Fruit fly (Drosophila melanogaster) whole organism, embryonic: ENCODE results near the gene CG13071.

Experiments used
- Ada2b ChIP-seq: fragments of 200-800 bp; sonication (Bioruptor generic); IDR thresholded peaks from 2 replicates; pipeline ENCODE4 v1.3.6; 2022; ENCODE audit warnings: missing biosample characterization, missing genetic modification characterization
- Atf6 ChIP-seq: fragments of 200-800 bp; sonication (Bioruptor generic); IDR thresholded peaks from 2 replicates; pipeline ENCODE4 v1.3.6; 2022; ENCODE audit warnings: missing biosample characterization, missing genetic modification characterization
- Bgb ChIP-seq: fragments of 200-800 bp; sonication (Bioruptor generic); IDR thresholded peaks from 2 replicates; pipeline ENCODE4 v1.3.6; 2022; ENCODE audit warnings: missing biosample characterization, missing genetic modification characterization; ENCODE audit not compliant: partially characterized antibody
- CG10321 ChIP-seq: fragments of 200-800 bp; sonication (Bioruptor generic); IDR thresholded peaks from 2 replicates; pipeline ENCODE4 v1.3.6; 2022; ENCODE audit warnings: missing biosample characterization, missing genetic modification characterization
- CG10366 ChIP-seq: fragments of 200-800 bp; sonication (Bioruptor generic); IDR thresholded peaks from 2 replicates; pipeline ENCODE4 v1.3.6; 2022; ENCODE audit warnings: missing biosample characterization, missing genetic modification characterization
- CG10654 ChIP-seq: fragments of 200-800 bp; sonication (Bioruptor generic); optimal IDR thresholded peaks from 2 replicates; lab custom pipeline; 2016; ENCODE audit warnings: missing biosample characterization, missing genetic modification characterization
- CG10979 ChIP-seq: fragments of 200-800 bp; sonication (Bioruptor generic); optimal IDR thresholded peaks from 2 replicates; lab custom pipeline; 2018; ENCODE audit warnings: missing biosample characterization, mild to moderate bottlenecking, missing genetic modification characterization, moderate library complexity
- CG14667 ChIP-seq: fragments of 200-800 bp; sonication (Bioruptor generic); IDR thresholded peaks from 2 replicates; pipeline ENCODE4 v1.3.6; 2022; ENCODE audit warnings: missing biosample characterization, missing genetic modification characterization
- CG14710 ChIP-seq: fragments of 200-800 bp; sonication (Bioruptor generic); optimal IDR thresholded peaks from 3 replicates; lab custom pipeline; 2019; ENCODE audit warnings: missing biosample characterization, mild to moderate bottlenecking, missing genetic modification characterization, moderate library complexity
- CG1647 ChIP-seq: fragments of 200-800 bp; sonication (Bioruptor generic); optimal IDR thresholded peaks from 3 replicates; lab custom pipeline; 2016; ENCODE audit warnings: missing biosample characterization, missing genetic modification characterization
- CG17802 ChIP-seq: fragments of 200-800 bp; sonication (Bioruptor generic); optimal IDR thresholded peaks from 2 replicates; lab custom pipeline; 2018; ENCODE audit warnings: missing biosample characterization, mild to moderate bottlenecking, missing genetic modification characterization, moderate library complexity
- CG2202 ChIP-seq: fragments of 200-800 bp; sonication (Bioruptor generic); optimal IDR thresholded peaks from 2 replicates; lab custom pipeline; 2018; ENCODE audit warnings: missing biosample characterization, mild to moderate bottlenecking, missing genetic modification characterization
- CG3407 ChIP-seq: fragments of 200-800 bp; sonication (Bioruptor generic); optimal IDR thresholded peaks from 2 replicates; lab custom pipeline; 2018; ENCODE audit warnings: missing biosample characterization, mild to moderate bottlenecking, missing genetic modification characterization
- CG34376 ChIP-seq: fragments of 200-800 bp; sonication (Bioruptor generic); optimal IDR thresholded peaks from 2 replicates; lab custom pipeline; 2018; ENCODE audit warnings: missing biosample characterization, mild to moderate bottlenecking, missing genetic modification characterization
- CG4617 ChIP-seq: fragments of 200-800 bp; sonication (Bioruptor generic); optimal IDR thresholded peaks from 3 replicates; lab custom pipeline; 2016; ENCODE audit warnings: missing biosample characterization, missing genetic modification characterization, borderline replicate concordance
- CG5953 ChIP-seq: fragments of 200-800 bp; sonication (Bioruptor generic); IDR thresholded peaks from 2 replicates; pipeline ENCODE4 v1.3.6; 2022; ENCODE audit warnings: missing biosample characterization, missing genetic modification characterization
- CG6654 ChIP-seq: fragments of 200-800 bp; sonication (Bioruptor generic); optimal IDR thresholded peaks from 2 replicates; lab custom pipeline; 2017; ENCODE audit warnings: missing biosample characterization, mild to moderate bottlenecking, missing genetic modification characterization
- CG6791 ChIP-seq: fragments of 200-800 bp; sonication (Bioruptor generic); IDR thresholded peaks from 3 replicates; pipeline ENCODE4 v1.3.6; 2022; ENCODE audit warnings: missing biosample characterization, missing genetic modification characterization; ENCODE audit not compliant: partially characterized antibody
- CG7357 ChIP-seq: fragments of 200-800 bp; sonication (Bioruptor generic); IDR thresholded peaks from 3 replicates; pipeline ENCODE4 v1.3.6; 2022; ENCODE audit warnings: missing biosample characterization, missing genetic modification characterization
- CG9437 ChIP-seq: fragments of 200-800 bp; sonication (Bioruptor generic); optimal IDR thresholded peaks from 2 replicates; lab custom pipeline; 2018; ENCODE audit warnings: missing biosample characterization, mild to moderate bottlenecking, missing genetic modification characterization
- Drgx ChIP-seq: fragments of 200-800 bp; sonication (Bioruptor generic); IDR thresholded peaks from 2 replicates; pipeline ENCODE4 v1.3.6; 2022; ENCODE audit warnings: missing biosample characterization, missing genetic modification characterization
- E2f1 ChIP-seq: fragments of 200-800 bp; sonication (Bioruptor generic); IDR thresholded peaks from 2 replicates; pipeline ENCODE4 v1.3.6; 2022; ENCODE audit warnings: missing biosample characterization, missing genetic modification characterization
- GATAe ChIP-seq: fragments of 200-800 bp; sonication (Bioruptor generic); conservative IDR thresholded peaks from 2 replicates; pipeline ENCODE4 v1.3.6; 2022; ENCODE audit warnings: missing biosample characterization, missing genetic modification characterization
- Gug ChIP-seq: fragments of 200-800 bp; sonication (Bioruptor generic); IDR thresholded peaks from 4 replicates; pipeline ENCODE4 v1.3.6; 2022; ENCODE audit warnings: missing biosample characterization, missing genetic modification characterization
- Mes4 ChIP-seq: fragments of 200-800 bp; sonication (Bioruptor generic); optimal IDR thresholded peaks from 2 replicates; lab custom pipeline; 2016; ENCODE audit warnings: missing biosample characterization, missing genetic modification characterization
- NC2β ChIP-seq: fragments of 200-800 bp; sonication (Bioruptor generic); optimal IDR thresholded peaks from 2 replicates; lab custom pipeline; 2016; ENCODE audit warnings: missing biosample characterization, missing genetic modification characterization
- Nf-YA ChIP-seq: fragments of 200-800 bp; sonication (Bioruptor generic); IDR thresholded peaks from 2 replicates; pipeline ENCODE4 v1.3.6; 2022; ENCODE audit warnings: missing biosample characterization, missing genetic modification characterization
- Scr ChIP-seq: fragments of 200-800 bp; sonication (Bioruptor generic); IDR thresholded peaks from 2 replicates; pipeline ENCODE4 v1.3.6; 2022; ENCODE audit warnings: missing biosample characterization, missing genetic modification characterization; ENCODE audit not compliant: partially characterized antibody
- Spps ChIP-seq: fragments of 200-800 bp; sonication (Bioruptor generic); optimal IDR thresholded peaks from 2 replicates; lab custom pipeline; 2018; ENCODE audit warnings: missing biosample characterization, mild to moderate bottlenecking, missing genetic modification characterization
- Sry-δ ChIP-seq: fragments of 200-800 bp; sonication (Bioruptor generic); optimal IDR thresholded peaks from 2 replicates; lab custom pipeline; 2016; ENCODE audit warnings: missing biosample characterization, missing genetic modification characterization
- Taf1 ChIP-seq: fragments of 200-800 bp; sonication (Bioruptor generic); IDR thresholded peaks from 2 replicates; pipeline ENCODE4 v1.3.6; 2022; ENCODE audit warnings: missing biosample characterization, missing genetic modification characterization
- Trl ChIP-seq, 3 experiments: fragments of >200 bp in 2 of 3; fragments of 200-800 bp in 1 of 3; sonication (Bioruptor generic) in 1 of 3; optimal IDR thresholded peaks; 2 replicates in 1 of 3; 3 replicates in 2 of 3; lab custom pipeline; 2016 to 2017; ENCODE audit warnings: missing biosample characterization in 1 of 3, missing genetic modification characterization in 1 of 3
- chinmo ChIP-seq: fragments of 200-800 bp; sonication (Bioruptor generic); IDR thresholded peaks from 4 replicates; pipeline ENCODE4 v1.3.6; 2022; ENCODE audit warnings: missing biosample characterization, missing genetic modification characterization; ENCODE audit not compliant: partially characterized antibody
- ci ChIP-seq: fragments of 200-800 bp; sonication (Bioruptor generic); IDR thresholded peaks from 3 replicates; pipeline ENCODE4 v1.3.6; 2022; ENCODE audit warnings: missing biosample characterization, missing genetic modification characterization
- dpn ChIP-seq, 2 experiments: fragments of 200-800 bp; sonication (Bioruptor generic); optimal IDR thresholded peaks; 3 replicates each; lab custom pipeline; 2016; ENCODE audit warnings: missing biosample characterization in 2 of 2, missing genetic modification characterization in 2 of 2
- fu2 ChIP-seq: fragments of 200-800 bp; sonication (Bioruptor generic); optimal IDR thresholded peaks from 2 replicates; lab custom pipeline; 2016; ENCODE audit warnings: missing biosample characterization, missing genetic modification characterization
- hth ChIP-seq: fragments of >200 bp; optimal IDR thresholded peaks from 2 replicates; lab custom pipeline; 2017; ENCODE audit warnings: inconsistent platforms
- ken ChIP-seq: fragments of 200-800 bp; sonication (Bioruptor generic); IDR thresholded peaks from 3 replicates; pipeline ENCODE4 v1.3.6; 2022; ENCODE audit warnings: missing biosample characterization, missing genetic modification characterization
- kni ChIP-seq: fragments of 200-800 bp; sonication (Bioruptor generic); optimal IDR thresholded peaks from 3 replicates; lab custom pipeline; 2017; ENCODE audit warnings: mild to moderate bottlenecking, missing biosample characterization, missing genetic modification reagents, missing genetic modification characterization
- mirr ChIP-seq: fragments of 200-800 bp; sonication (Bioruptor generic); optimal IDR thresholded peaks from 3 replicates; lab custom pipeline; 2018; ENCODE audit warnings: missing biosample characterization, mild to moderate bottlenecking, missing genetic modification characterization
- nom ChIP-seq: fragments of 200-800 bp; sonication (Bioruptor generic); optimal IDR thresholded peaks from 2 replicates; lab custom pipeline; 2017; ENCODE audit warnings: missing biosample characterization, missing genetic modification characterization, mild to moderate bottlenecking, moderate library complexity, missing genetic modification reagents
- psq ChIP-seq: fragments of 200-800 bp; sonication (Bioruptor generic); optimal IDR thresholded peaks from 2 replicates; lab custom pipeline; 2017; ENCODE audit warnings: missing biosample characterization, missing genetic modification characterization
- seq ChIP-seq: fragments of 200-800 bp; sonication (Bioruptor generic); IDR thresholded peaks from 2 replicates; pipeline ENCODE4 v1.3.6; 2022; ENCODE audit warnings: missing biosample characterization, missing genetic modification characterization
- sob ChIP-seq: fragments of 200-800 bp; sonication (Bioruptor generic); IDR thresholded peaks from 2 replicates; pipeline ENCODE4 v1.3.6; 2022; ENCODE audit warnings: missing biosample characterization, missing genetic modification characterization
- stwl ChIP-seq: fragments of 200-800 bp; sonication (Bioruptor generic); optimal IDR thresholded peaks from 3 replicates; lab custom pipeline; 2018; ENCODE audit warnings: missing biosample characterization, mild to moderate bottlenecking, missing genetic modification characterization, moderate library complexity
- tgo ChIP-seq: fragments of 200-800 bp; sonication (Bioruptor generic); IDR thresholded peaks from 3 replicates; pipeline ENCODE4 v1.3.6; 2022; ENCODE audit warnings: missing biosample characterization, missing genetic modification characterization
- tin ChIP-seq: fragments of 200-800 bp; sonication (Bioruptor generic); optimal IDR thresholded peaks from 3 replicates; lab custom pipeline; 2016; ENCODE audit warnings: missing biosample characterization, missing genetic modification characterization
- unpg ChIP-seq: fragments of 200-800 bp; sonication (Bioruptor generic); optimal IDR thresholded peaks from 3 replicates; lab custom pipeline; 2018; ENCODE audit warnings: missing biosample characterization, mild to moderate bottlenecking, missing genetic modification characterization, moderate library complexity
- vvl ChIP-seq: fragments of 200-800 bp; sonication (Bioruptor generic); IDR thresholded peaks from 2 replicates; pipeline ENCODE4 v1.3.6; 2022; ENCODE audit warnings: missing biosample characterization, missing genetic modification characterization
- zfh2 ChIP-seq: fragments of 200-800 bp; sonication (Bioruptor generic); optimal IDR thresholded peaks from 2 replicates; lab custom pipeline; 2016; ENCODE audit warnings: missing biosample characterization, missing genetic modification characterization

Gene CG13071

dm6 chr3L:16286258-16286657 is 23.7 kb downstream of the CG13071 start (continued):
- no peak for TF ChIP-seq Spps (tag; lab: Kevin White, UChicago)
- TF ChIP-seq CG7357, result 0 out of 3 replicates have a peak, but pooled peaks have one; percentile 32
- no peak for TF ChIP-seq Sry-δ (GFP tag; lab: Kevin White, UChicago)
- TF ChIP-seq Taf1 (GFP tag; lab: Robert Waterston, UW), result no peak
- TF ChIP-seq CG34376, result no peak
- no peak for TF ChIP-seq fu2 (GFP tag; lab: Kevin White, UChicago)
- no peak for TF ChIP-seq CG1647 (GFP tag; lab: Kevin White, UChicago)
- peak; percentile 46 for TF ChIP-seq nom (GFP tag; lab: Kevin White, UChicago)
- TF ChIP-seq hth (lab: Kevin White, UChicago), result no peak
- TF ChIP-seq Bgb (GFP tag; lab: Robert Waterston, UW), result no peak
- TF ChIP-seq ci (GFP tag; lab: Robert Waterston, UW), result no peak
- TF ChIP-seq ken (GFP tag; lab: Robert Waterston, UW), result no peak
- no peak for TF ChIP-seq CG10366
- no peak for TF ChIP-seq CG10979 (tag; lab: Kevin White, UChicago)
- TF ChIP-seq CG4617, result no peak
- TF ChIP-seq stwl, result no peak
- no peak for TF ChIP-seq CG6654 (GFP tag; lab: Kevin White, UChicago)
- no peak for TF ChIP-seq Drgx
- TF ChIP-seq sob (GFP tag; lab: Robert Waterston, UW), result no peak
- TF ChIP-seq Mes4 (GFP tag; lab: Kevin White, UChicago), result no peak
- no peak for TF ChIP-seq Scr
- no peak for TF ChIP-seq kni (GFP tag; lab: Kevin White, UChicago)
- TF ChIP-seq Atf6, result no peak
- no peak for TF ChIP-seq CG3407 (GFP tag; lab: Kevin White, UChicago)
- no peak for TF ChIP-seq CG14710
- TF ChIP-seq CG2202 (tag; lab: Kevin White, UChicago), result no peak
- no peak for TF ChIP-seq CG14667
- no peak for TF ChIP-seq CG17802 (tag; lab: Kevin White, UChicago)

- TF ChIP-seq chinmo (GFP tag; lab: Robert Waterston, UW) (0 out of 4 replicates have a peak, but pooled peaks have one; percentile 18), Trl (optimal IDR thresholded peaks at IDR 0.05; lab: Kevin White, UChicago) (peak; percentile 8 to 42), Trl (GFP tag; optimal IDR thresholded peaks at IDR 0.05; lab: Kevin White, UChicago) (no peak), psq (GFP tag; lab: Kevin White, UChicago) (no peak)
Observed at dm6 chr3L:16288322-16288721, 25.8 kb downstream of the CG13071 start, which contains the start of gene CG13046. CG13046 (minus strand) TSS chr3L:16288422.

- 0 out of 2 replicates have a peak, but pooled peaks have one; percentile 20 for TF ChIP-seq Nf-YA (GFP tag; lab: Robert Waterston, UW)
- TF ChIP-seq GATAe (GFP tag; lab: Robert Waterston, UW), result no peak
- peak; percentile 43; the same call in 1 of the 3 replicates for TF ChIP-seq tgo
- peak; percentile 25 for TF ChIP-seq CG9437 (GFP tag; lab: Kevin White, UChicago)
- 0 out of 4 replicates have a peak, but pooled peaks have one; percentile 13 for TF ChIP-seq Gug
- no peak for TF ChIP-seq CG5953 (GFP tag; lab: Robert Waterston, UW)
- TF ChIP-seq seq (GFP tag; lab: Robert Waterston, UW), result peak; percentile 73
- TF ChIP-seq CG10654, result peak; percentile 2
- TF ChIP-seq vvl (GFP tag; lab: Robert Waterston, UW), result peak; percentile 40; the same call in 1 of the 2 replicates
- TF ChIP-seq E2f1 (GFP tag; lab: Robert Waterston, UW), result peak; percentile 33; the same call in 1 of the 2 replicates
- peak; percentile 10 for TF ChIP-seq tin (GFP tag; lab: Kevin White, UChicago)
- TF ChIP-seq CG10321 (GFP tag; lab: Robert Waterston, UW), result 0 out of 2 replicates have a peak, but pooled peaks have one; percentile 9
- peak in 1 of 2 experiments; percentile 38 for TF ChIP-seq dpn (GFP tag; optimal IDR thresholded peaks at IDR 0.05; lab: Kevin White, UChicago)
- peak; percentile 59 for TF ChIP-seq unpg (GFP tag; lab: Kevin White, UChicago)
- peak; percentile 58; the same call in 1 of the 2 replicates for TF ChIP-seq Ada2b
- no peak for TF ChIP-seq mirr (GFP tag; lab: Kevin White, UChicago)
- TF ChIP-seq NC2β, result no peak
- no peak for TF ChIP-seq zfh2
- TF ChIP-seq nom (GFP tag; lab: Kevin White, UChicago), result no peak
- no peak for TF ChIP-seq CG6791 (GFP tag; lab: Robert Waterston, UW)
Observed at dm6 chr3L:16289067-16289466, 26.5 kb downstream of the CG13071 start.
